Worm (Caenorhabditis elegans): ENCODE data around the gene C16A11.3.

DNA sequence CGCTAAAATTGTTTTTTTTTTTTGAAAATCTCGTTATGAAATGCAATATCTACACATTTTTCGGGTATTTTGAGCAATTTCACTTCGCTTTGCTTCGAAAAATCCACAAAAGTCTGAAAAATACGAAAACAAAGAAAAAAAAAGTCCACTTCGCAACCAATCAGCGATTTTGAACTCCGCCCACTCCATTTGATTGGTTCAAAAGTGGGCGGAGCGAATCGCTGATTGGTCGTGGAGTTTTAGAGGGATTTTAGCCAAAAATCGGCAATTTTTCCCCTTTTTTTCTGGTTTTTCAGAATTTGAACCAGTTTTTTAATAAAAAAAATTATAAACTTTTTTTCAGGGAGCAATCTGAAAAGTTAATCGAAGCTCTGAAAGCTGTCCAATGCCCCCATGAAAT is 9.6 kb downstream of the C16A11.3 start:
- TF ChIP-seq syd-9 (tag; optimal IDR thresholded peaks at IDR 0.05) (no peak), nhr-11 (tag; optimal IDR thresholded peaks at IDR 0.05) (no peak), elt-2 (tag; optimal IDR thresholded peaks at IDR 0.05) (no peak), rnt-1 (tag; optimal IDR thresholded peaks at IDR 0.05) (no peak), pat-9 (tag; optimal IDR thresholded peaks at IDR 0.05) (no peak), fkh-10 (GFP tag; optimal IDR thresholded peaks at IDR 0.05) (no peak), unc-42 (tag; optimal IDR thresholded peaks at IDR 0.05) (no peak), hlh-30 (tag; optimal IDR thresholded peaks at IDR 0.05; ENCODE audit: insufficient read depth) (no peak), fkh-6 (tag; optimal IDR thresholded peaks at IDR 0.05) (no peak)
